Worm (Caenorhabditis elegans) whole organism, L1 larva: ENCODE results near the gene acr-10.

Source experiments
- C16A3.4 ChIP-seq: fragments of 150-350 bp; optimal IDR thresholded peaks from 2 replicates; lab custom pipeline; 2014; ENCODE audit warnings: missing biosample characterization, missing genetic modification characterization
- C34B4.2 ChIP-seq: sonication (generic microtip); optimal IDR thresholded peaks from 2 replicates; lab custom pipeline; 2017; ENCODE audit warnings: mild to moderate bottlenecking, missing genetic modification characterization, missing compliant biosample characterization
- Y116A8C.19 ChIP-seq: sonication (generic microtip); optimal IDR thresholded peaks from 2 replicates; lab custom pipeline; 2016; ENCODE audit warnings: missing compliant biosample characterization, missing genetic modification characterization, borderline replicate concordance
- alr-1 ChIP-seq: fragments of 200-800 bp; sonication (Bioruptor generic); optimal IDR thresholded peaks from 2 replicates; lab custom pipeline; 2018; ENCODE audit warnings: borderline replicate concordance, mild to moderate bottlenecking, missing genetic modification characterization, missing compliant biosample characterization
- aly-2 ChIP-seq: fragments of 150-350 bp; optimal IDR thresholded peaks from 2 replicates; lab custom pipeline; 2014; ENCODE audit warnings: missing biosample characterization, missing genetic modification characterization
- ama-1 ChIP-seq: fragments of 150-350 bp; optimal IDR thresholded peaks from 2 replicates; lab custom pipeline; 2014
- blmp-1 ChIP-seq: fragments of 150-350 bp; optimal IDR thresholded peaks from 2 replicates; lab custom pipeline; 2014; ENCODE audit warnings: missing biosample characterization, missing genetic modification characterization
- ceh-8 ChIP-seq: fragments of 200-800 bp; sonication (Bioruptor generic); optimal IDR thresholded peaks from 2 replicates; lab custom pipeline; 2018; ENCODE audit warnings: mild to moderate bottlenecking, missing genetic modification characterization, moderate library complexity, missing compliant biosample characterization
- ceh-88 ChIP-seq: fragments of 200-800 bp; sonication (Bioruptor generic); IDR thresholded peaks from 2 replicates; pipeline ENCODE4 v1.3.6; 2022; ENCODE audit warnings: missing genetic modification characterization, missing compliant biosample characterization
- ceh-90 ChIP-seq: sonication (generic microtip); optimal IDR thresholded peaks from 2 replicates; lab custom pipeline; 2016; ENCODE audit warnings: missing genetic modification characterization, missing compliant biosample characterization
- dpl-1 ChIP-seq, 3 experiments: fragments of 150-350 bp in 2 of 3; sonication (generic microtip) in 1 of 3; optimal IDR thresholded peaks; 2 replicates each; lab custom pipeline; 2014 to 2017; ENCODE audit warnings: missing biosample characterization in 3 of 3, missing genetic modification characterization in 3 of 3, missing genetic modification reagents in 3 of 3
- dsc-1 ChIP-seq: sonication (generic microtip); optimal IDR thresholded peaks from 2 replicates; lab custom pipeline; 2016; ENCODE audit warnings: mild to moderate bottlenecking, missing genetic modification characterization, missing compliant biosample characterization
- efl-3 ChIP-seq: fragments of 200-800 bp; sonication (Bioruptor generic); optimal IDR thresholded peaks from 2 replicates; lab custom pipeline; 2018; ENCODE audit warnings: mild to moderate bottlenecking, missing genetic modification characterization, missing compliant biosample characterization
- egl-13 ChIP-seq: sonication (generic microtip); optimal IDR thresholded peaks from 2 replicates; lab custom pipeline; 2016; ENCODE audit warnings: missing genotype, missing genetic modification reagents, missing genetic modification characterization, missing compliant biosample characterization
- ets-5 ChIP-seq: fragments of 200-800 bp; sonication (Bioruptor generic); IDR thresholded peaks from 2 replicates; pipeline ENCODE4 v1.3.6; 2022; ENCODE audit warnings: missing genetic modification characterization, missing compliant biosample characterization
- fkh-4 ChIP-seq: sonication (generic microtip); optimal IDR thresholded peaks from 2 replicates; lab custom pipeline; 2016; ENCODE audit warnings: missing compliant biosample characterization, missing genetic modification characterization, borderline replicate concordance
- fkh-8 ChIP-seq: sonication (generic microtip); optimal IDR thresholded peaks from 2 replicates; lab custom pipeline; 2016; ENCODE audit warnings: mild to moderate bottlenecking, missing genetic modification characterization, missing compliant biosample characterization
- fos-1 ChIP-seq: fragments of 150-350 bp; optimal IDR thresholded peaks from 2 replicates; lab custom pipeline; 2014; ENCODE audit warnings: missing biosample characterization, missing genetic modification characterization
- grh-1 ChIP-seq: fragments of 200-800 bp; sonication (Bioruptor generic); IDR thresholded peaks from 2 replicates; pipeline ENCODE4 v1.3.6; 2022; ENCODE audit warnings: missing genetic modification reagents, missing genetic modification characterization, missing compliant biosample characterization
- hlh-17 ChIP-seq: fragments of 200-800 bp; sonication (Bioruptor generic); optimal IDR thresholded peaks from 2 replicates; lab custom pipeline; 2018; ENCODE audit warnings: missing genetic modification characterization, mild to moderate bottlenecking, missing compliant biosample characterization, moderate library complexity, borderline replicate concordance
- hlh-4 ChIP-seq: sonication (generic microtip); optimal IDR thresholded peaks from 2 replicates; lab custom pipeline; 2016; ENCODE audit warnings: mild to moderate bottlenecking, missing genetic modification characterization, missing compliant biosample characterization
- hpl-2 ChIP-seq: fragments of 150-350 bp; optimal IDR thresholded peaks from 2 replicates; lab custom pipeline; 2014; ENCODE audit warnings: missing biosample characterization, missing genetic modification reagents, missing genetic modification characterization
- irx-1 ChIP-seq: sonication (generic microtip); optimal IDR thresholded peaks from 2 replicates; lab custom pipeline; 2016; ENCODE audit warnings: missing genetic modification characterization, missing compliant biosample characterization
- isw-1 ChIP-seq: fragments of 200-800 bp; sonication (Bioruptor generic); IDR thresholded peaks from 2 replicates; pipeline ENCODE4 v1.3.6; 2022; ENCODE audit warnings: missing genetic modification characterization, missing compliant biosample characterization
- jun-1 ChIP-seq: fragments of 150-350 bp; optimal IDR thresholded peaks from 2 replicates; lab custom pipeline; 2014; ENCODE audit warnings: missing biosample characterization, missing genetic modification reagents, missing genetic modification characterization
- lin-15B ChIP-seq: fragments of 150-350 bp; sonication (generic microtip); optimal IDR thresholded peaks from 3 replicates; lab custom pipeline; 2014; ENCODE audit warnings: missing biosample characterization, missing genetic modification characterization
- lir-3 ChIP-seq: sonication (generic microtip); optimal IDR thresholded peaks from 2 replicates; lab custom pipeline; 2016; ENCODE audit warnings: mild to moderate bottlenecking, missing genetic modification characterization, moderate library complexity, missing compliant biosample characterization; ENCODE audit not compliant: poor library complexity
- mab-9 ChIP-seq: fragments of 200-800 bp; sonication (Bioruptor generic); IDR thresholded peaks from 2 replicates; pipeline ENCODE4 v1.3.6; 2022; ENCODE audit warnings: missing genetic modification reagents, missing genetic modification characterization, missing compliant biosample characterization
- mef-2 ChIP-seq: fragments of 150-350 bp; optimal IDR thresholded peaks from 2 replicates; lab custom pipeline; 2014; ENCODE audit warnings: missing biosample characterization, missing genetic modification characterization
- mep-1 ChIP-seq: fragments of 150-350 bp; optimal IDR thresholded peaks from 2 replicates; lab custom pipeline; 2014; ENCODE audit warnings: missing biosample characterization, missing genetic modification characterization
- nhr-11 ChIP-seq: fragments of 150-350 bp; optimal IDR thresholded peaks from 2 replicates; lab custom pipeline; 2014; ENCODE audit warnings: missing biosample characterization, missing genetic modification characterization
- nhr-12 ChIP-seq: sonication (generic microtip); optimal IDR thresholded peaks from 2 replicates; lab custom pipeline; 2017; ENCODE audit warnings: missing biosample characterization, missing genetic modification characterization
- nhr-19 ChIP-seq: fragments of 200-800 bp; sonication (Bioruptor generic); conservative IDR thresholded peaks from 2 replicates; pipeline ENCODE4 v1.3.6; 2022; ENCODE audit warnings: missing genetic modification characterization, missing compliant biosample characterization
- nhr-237 ChIP-seq: fragments of 150-350 bp; optimal IDR thresholded peaks from 2 replicates; lab custom pipeline; 2014; ENCODE audit warnings: missing biosample characterization, missing genetic modification characterization
- nhr-76 ChIP-seq: sonication (generic microtip); optimal IDR thresholded peaks from 2 replicates; lab custom pipeline; 2017; ENCODE audit warnings: missing biosample characterization, missing genetic modification characterization
- nhr-84 ChIP-seq: sonication (generic microtip); optimal IDR thresholded peaks from 2 replicates; lab custom pipeline; 2017; ENCODE audit warnings: missing biosample characterization, missing genetic modification characterization
- nhr-85 ChIP-seq: sonication (generic microtip); peaks from one replicate; lab custom pipeline; 2016; ENCODE audit warnings: missing genetic modification characterization, inconsistent platforms, missing compliant biosample characterization
- pqm-1 ChIP-seq: sonication (generic microtip); optimal IDR thresholded peaks from 3 replicates; lab custom pipeline; 2017; ENCODE audit warnings: missing biosample characterization, missing genetic modification characterization
- rnt-1 ChIP-seq: sonication (generic microtip); optimal IDR thresholded peaks from 2 replicates; lab custom pipeline; 2016; ENCODE audit warnings: mild to moderate bottlenecking, missing genetic modification characterization, moderate library complexity, missing compliant biosample characterization
- skn-1 ChIP-seq: fragments of 150-350 bp; optimal IDR thresholded peaks from 2 replicates; lab custom pipeline; 2014; ENCODE audit warnings: missing biosample characterization, missing genetic modification characterization
- snpc-4 ChIP-seq: fragments of 150-350 bp; optimal IDR thresholded peaks from 2 replicates; lab custom pipeline; 2014; ENCODE audit warnings: missing biosample characterization, missing genetic modification characterization
- sptf-1 ChIP-seq: fragments of 150-350 bp; optimal IDR thresholded peaks from 2 replicates; lab custom pipeline; 2014; ENCODE audit warnings: missing biosample characterization, missing genetic modification characterization
- sup-37 ChIP-seq: fragments of 200-800 bp; sonication (Bioruptor generic); optimal IDR thresholded peaks from 2 replicates; lab custom pipeline; 2018; ENCODE audit warnings: mild to moderate bottlenecking, missing genetic modification characterization, missing compliant biosample characterization
- tbx-2 ChIP-seq: sonication (generic microtip); optimal IDR thresholded peaks from 2 replicates; lab custom pipeline; 2016; ENCODE audit warnings: missing genetic modification characterization, missing compliant biosample characterization
- tlp-1 ChIP-seq: fragments of 150-350 bp; optimal IDR thresholded peaks from 2 replicates; lab custom pipeline; 2014; ENCODE audit warnings: missing biosample characterization, missing genetic modification characterization
- unc-130 ChIP-seq: fragments of 150-350 bp; optimal IDR thresholded peaks from 2 replicates; lab custom pipeline; 2017; ENCODE audit warnings: missing biosample characterization, missing genetic modification characterization, inconsistent platforms
- unc-30 ChIP-seq: sonication (generic microtip); optimal IDR thresholded peaks from 2 replicates; lab custom pipeline; 2017; ENCODE audit warnings: missing biosample characterization, missing genetic modification characterization
- unc-98 ChIP-seq: fragments of 200-800 bp; sonication (Bioruptor generic); IDR thresholded peaks from 2 replicates; pipeline ENCODE4 v1.3.6; 2022; ENCODE audit warnings: missing genetic modification characterization, missing compliant biosample characterization
- zag-1 ChIP-seq: fragments of 150-350 bp; optimal IDR thresholded peaks from 2 replicates; lab custom pipeline; 2014; ENCODE audit warnings: missing biosample characterization, missing genetic modification characterization
- zip-4 ChIP-seq: fragments of 200-800 bp; sonication (Bioruptor generic); optimal IDR thresholded peaks from 2 replicates; lab custom pipeline; 2018; ENCODE audit warnings: mild to moderate bottlenecking, missing genetic modification characterization, moderate library complexity, missing compliant biosample characterization
- ztf-11 ChIP-seq, 2 experiments: sonication (generic microtip); optimal IDR thresholded peaks; 2 replicates each; lab custom pipeline; 2016 to 2017; ENCODE audit warnings: missing genetic modification characterization in 2 of 2, missing biosample characterization in 1 of 2, missing compliant biosample characterization in 1 of 2
- ztf-4 ChIP-seq: fragments of 150-350 bp; optimal IDR thresholded peaks from 2 replicates; lab custom pipeline; 2014; ENCODE audit warnings: missing biosample characterization, missing genetic modification characterization

Gene acr-10

DNA sequence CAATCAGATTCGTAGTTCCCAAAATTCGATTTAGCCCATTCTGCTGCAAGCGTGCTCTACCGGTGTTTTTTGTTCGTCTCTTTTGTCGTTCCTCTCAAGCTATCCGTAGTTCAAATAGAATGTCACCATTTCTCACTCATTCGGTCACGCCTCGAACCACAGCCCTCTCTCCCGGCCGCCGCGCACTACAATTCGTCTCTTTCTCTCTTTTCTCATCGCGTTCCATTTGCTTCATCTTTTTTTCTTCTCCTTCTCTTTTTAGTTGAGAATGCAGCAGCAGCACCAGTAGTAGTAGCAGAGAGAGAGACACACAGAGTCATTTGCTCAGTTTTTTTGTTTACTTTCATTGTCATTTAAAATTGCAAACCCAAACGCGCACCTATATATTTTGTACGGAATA is 6.0 kb upstream of the acr-10 start, which contains the start of gene hrg-1 (continued):
- peak; percentile 80 for TF ChIP-seq nhr-85 (tag; lab: Kevin White, UChicago)
- TF ChIP-seq ama-1, result no peak
- TF ChIP-seq blmp-1, result peak; percentile 36
- TF ChIP-seq unc-98 (GFP tag; lab: Robert Waterston, UW), result no peak
- no peak for TF ChIP-seq ets-5
- TF ChIP-seq hlh-17 (GFP tag; lab: Kevin White, UChicago), result no peak
- peak; percentile 56 for TF ChIP-seq fkh-8
- peak; percentile 36 for TF ChIP-seq dsc-1
- no peak for TF ChIP-seq unc-130
- no peak for TF ChIP-seq zag-1
- TF ChIP-seq aly-2 (tag; lab: Kevin White, UChicago), result no peak
- TF ChIP-seq irx-1 (tag; lab: Kevin White, UChicago), result no peak
- no peak for TF ChIP-seq hlh-4 (tag; lab: Kevin White, UChicago)
- TF ChIP-seq skn-1 (tag; lab: Kevin White, UChicago), result peak; percentile 87
- peak; percentile 29 for TF ChIP-seq snpc-4 (tag; lab: Kevin White, UChicago)
- TF ChIP-seq nhr-76 (tag; lab: Kevin White, UChicago), result no peak
- no peak for TF ChIP-seq nhr-19 (GFP tag; lab: Robert Waterston, UW)
- no peak for TF ChIP-seq C16A3.4
- no peak for TF ChIP-seq pqm-1 (tag; lab: Kevin White, UChicago)
- no peak for TF ChIP-seq hpl-2 (GFP tag; lab: Kevin White, UChicago)
- TF ChIP-seq dpl-1 (GFP tag; optimal IDR thresholded peaks at IDR 0.05; lab: Kevin White, UChicago), result peak in 1 of 3 experiments; percentile 10
- TF ChIP-seq fos-1, result peak; percentile 21
- TF ChIP-seq jun-1 (tag; lab: Kevin White, UChicago), result peak; percentile 47
- no peak for TF ChIP-seq sup-37 (GFP tag; lab: Kevin White, UChicago)
- TF ChIP-seq ceh-90 (tag; lab: Kevin White, UChicago), result no peak
- TF ChIP-seq nhr-11 (tag; lab: Kevin White, UChicago), result no peak
- TF ChIP-seq lin-15B (tag; lab: Kevin White, UChicago), result no peak
- TF ChIP-seq nhr-84 (tag; lab: Kevin White, UChicago), result no peak
- no peak for TF ChIP-seq mab-9 (GFP tag; lab: Robert Waterston, UW)
- TF ChIP-seq grh-1 (GFP tag; lab: Robert Waterston, UW), result no peak
- no peak for TF ChIP-seq ztf-11 (tag; optimal IDR thresholded peaks at IDR 0.05; lab: Kevin White, UChicago)
- peak; percentile 76 for TF ChIP-seq mep-1
- no peak for TF ChIP-seq fkh-4 (tag; lab: Kevin White, UChicago)
- no peak for TF ChIP-seq tlp-1 (tag; lab: Kevin White, UChicago)
- TF ChIP-seq sptf-1 (tag; lab: Kevin White, UChicago), result no peak
- no peak for TF ChIP-seq mef-2 (tag; lab: Kevin White, UChicago)
- TF ChIP-seq ztf-4 (tag; lab: Kevin White, UChicago), result no peak
- TF ChIP-seq isw-1 (GFP tag; lab: Robert Waterston, UW), result no peak; the same call in 1 of the 2 replicates
- TF ChIP-seq unc-30 (tag; lab: Kevin White, UChicago), result no peak
- no peak for TF ChIP-seq efl-3 (GFP tag; lab: Kevin White, UChicago)
- peak; percentile 70 for TF ChIP-seq tbx-2
- TF ChIP-seq egl-13 (tag; lab: Kevin White, UChicago), result no peak
- TF ChIP-seq alr-1 (tag; lab: Kevin White, UChicago), result no peak
- no peak for TF ChIP-seq Y116A8C.19 (tag; lab: Kevin White, UChicago)
- TF ChIP-seq zip-4 (GFP tag; lab: Kevin White, UChicago), result no peak
- TF ChIP-seq rnt-1 (tag; lab: Kevin White, UChicago), result peak; percentile 53
- TF ChIP-seq lir-3 (tag; lab: Kevin White, UChicago), result no peak
- TF ChIP-seq ceh-88 (GFP tag; lab: Robert Waterston, UW), result no peak
- TF ChIP-seq nhr-237 (tag; lab: Kevin White, UChicago), result no peak
- TF ChIP-seq ceh-8 (GFP tag; lab: Kevin White, UChicago), result no peak
- no peak for TF ChIP-seq nhr-12 (tag; lab: Kevin White, UChicago)
- no peak for TF ChIP-seq C34B4.2
